Worm (Caenorhabditis elegans): ENCODE data around the gene mcm-5.

Gene mcm-5

DNA sequence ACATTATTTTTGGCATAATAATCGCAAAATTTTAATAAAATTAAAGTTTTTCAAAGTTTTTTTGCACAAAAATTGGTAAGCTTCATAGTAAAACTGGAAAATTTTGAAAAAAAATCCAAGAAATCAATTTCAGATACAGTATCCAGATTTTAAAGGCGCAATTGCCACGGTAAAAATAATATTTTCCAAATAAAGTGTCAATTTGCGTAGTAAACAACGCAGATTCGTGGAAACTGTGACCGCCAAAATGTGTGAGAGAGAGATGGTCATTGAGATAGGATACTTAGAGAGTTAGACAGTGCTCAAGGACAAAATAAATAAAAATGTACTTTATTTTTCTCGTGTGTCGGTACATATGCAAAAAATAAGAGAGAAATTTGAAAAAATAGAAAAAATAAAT is 11.7 kb upstream of the mcm-5 start:
- no peak for TF ChIP-seq tra-4 (tag; optimal IDR thresholded peaks at IDR 0.05)
- no peak for TF ChIP-seq hmbx-1 (tag; optimal IDR thresholded peaks at IDR 0.05)
- TF ChIP-seq ama-1 (optimal IDR thresholded peaks at IDR 0.05), result no peak
- TF ChIP-seq sea-1 (GFP tag; conservative IDR thresholded peaks at IDR 0.05), result no peak
- no peak for TF ChIP-seq tbx-11 (GFP tag; IDR thresholded peaks at IDR 0.05)
- no peak for TF ChIP-seq tbx-37 (GFP tag; conservative IDR thresholded peaks at IDR 0.05)
- TF ChIP-seq aly-1 (tag; optimal IDR thresholded peaks at IDR 0.05), result no peak
- no peak for TF ChIP-seq B0310.2 (tag; optimal IDR thresholded peaks at IDR 0.05)
- no peak for TF ChIP-seq hmg-4 (GFP tag; optimal IDR thresholded peaks at IDR 0.05)
- no peak for TF ChIP-seq hnd-1 (tag; optimal IDR thresholded peaks at IDR 0.05)
- no peak for TF ChIP-seq ceh-36 (tag; optimal IDR thresholded peaks at IDR 0.05)
- no peak for TF ChIP-seq ceh-13 (GFP tag; optimal IDR thresholded peaks at IDR 0.05)
- TF ChIP-seq flt-1 (GFP tag; IDR thresholded peaks at IDR 0.05), result no peak
- no peak for TF ChIP-seq scrt-1 (GFP tag; IDR thresholded peaks at IDR 0.05)
- TF ChIP-seq F13C5.2 (tag; optimal IDR thresholded peaks at IDR 0.05), result no peak
- no peak for TF ChIP-seq pes-1 (GFP tag; IDR thresholded peaks at IDR 0.05)
- no peak for TF ChIP-seq ets-7 (tag; optimal IDR thresholded peaks at IDR 0.05)

DNA sequence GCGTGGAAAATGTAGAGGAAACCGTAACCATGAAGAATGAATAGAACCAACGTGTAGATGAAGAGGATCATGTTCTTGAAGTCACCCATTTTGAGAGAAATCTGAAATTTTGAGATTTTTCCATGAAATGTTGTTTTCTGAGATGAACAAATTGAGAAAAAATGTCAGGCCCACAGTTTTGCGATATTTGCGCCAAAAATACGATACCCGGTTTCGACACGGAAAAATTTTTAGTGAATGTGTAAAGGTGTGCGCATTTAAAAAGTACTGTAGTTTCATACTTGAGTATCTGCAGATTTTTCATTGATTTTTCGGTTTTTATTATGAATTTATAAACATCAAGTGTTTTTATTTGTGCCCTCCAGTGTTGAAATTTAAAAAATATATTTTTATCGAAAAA is 11.2 kb upstream of the mcm-5 start, which contains the start of gene R10E4.9:
Gene R10E4.9, minus strand, starts transcription at position 101 of the 400 bp plus-strand sequence.
- TF ChIP-seq hmbx-1 (tag; optimal IDR thresholded peaks at IDR 0.05) (no peak), hmg-4 (GFP tag; optimal IDR thresholded peaks at IDR 0.05) (no peak), flt-1 (GFP tag; IDR thresholded peaks at IDR 0.05) (no peak), sea-1 (GFP tag; conservative IDR thresholded peaks at IDR 0.05) (no peak), B0310.2 (tag; optimal IDR thresholded peaks at IDR 0.05) (no peak), scrt-1 (GFP tag; IDR thresholded peaks at IDR 0.05) (no peak), F13C5.2 (tag; optimal IDR thresholded peaks at IDR 0.05) (no peak), tra-4 (tag; optimal IDR thresholded peaks at IDR 0.05) (no peak), tbx-37 (GFP tag; conservative IDR thresholded peaks at IDR 0.05) (no peak), tbx-11 (GFP tag; IDR thresholded peaks at IDR 0.05) (no peak), ceh-36 (tag; optimal IDR thresholded peaks at IDR 0.05) (no peak), hnd-1 (tag; optimal IDR thresholded peaks at IDR 0.05) (no peak), pes-1 (GFP tag; IDR thresholded peaks at IDR 0.05) (no peak), ceh-13 (GFP tag; optimal IDR thresholded peaks at IDR 0.05) (no peak)

DNA sequence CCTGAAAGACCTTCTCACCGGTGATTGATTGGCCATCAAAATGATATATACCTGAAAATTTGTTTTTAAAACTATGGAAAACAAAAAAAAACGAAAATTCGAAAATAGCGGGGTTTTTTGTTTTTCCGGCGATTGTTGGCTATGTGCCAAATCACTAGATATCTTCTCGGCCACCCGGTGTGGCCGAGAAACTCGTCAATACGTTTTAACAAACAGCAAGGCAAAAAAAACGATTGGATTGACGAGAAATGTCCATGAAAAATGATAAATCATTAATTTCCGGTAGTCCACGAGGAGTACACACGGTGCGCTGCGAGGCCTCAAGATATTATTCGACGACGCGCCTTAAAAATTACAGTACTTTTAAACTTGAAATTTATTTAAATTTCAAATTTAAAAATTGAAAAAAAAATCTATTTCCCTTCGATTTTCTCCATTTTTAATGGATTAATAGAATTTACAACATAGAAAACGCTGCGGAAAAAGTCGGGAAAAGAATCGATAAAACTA is 10.0 kb upstream of the mcm-5 start, which contains the start of gene R10E4.11:
Gene R10E4.11, minus strand, starts transcription at position 51 of the 510 bp plus-strand sequence.
- TF ChIP-seq pes-1 (GFP tag; IDR thresholded peaks at IDR 0.05) (no peak), sea-1 (GFP tag; conservative IDR thresholded peaks at IDR 0.05) (no peak), ets-7 (tag; optimal IDR thresholded peaks at IDR 0.05) (no peak), flt-1 (GFP tag; IDR thresholded peaks at IDR 0.05) (no peak), tra-4 (tag; optimal IDR thresholded peaks at IDR 0.05) (no peak), hmbx-1 (tag; optimal IDR thresholded peaks at IDR 0.05) (no peak), tbx-11 (GFP tag; IDR thresholded peaks at IDR 0.05) (no peak)

DNA sequence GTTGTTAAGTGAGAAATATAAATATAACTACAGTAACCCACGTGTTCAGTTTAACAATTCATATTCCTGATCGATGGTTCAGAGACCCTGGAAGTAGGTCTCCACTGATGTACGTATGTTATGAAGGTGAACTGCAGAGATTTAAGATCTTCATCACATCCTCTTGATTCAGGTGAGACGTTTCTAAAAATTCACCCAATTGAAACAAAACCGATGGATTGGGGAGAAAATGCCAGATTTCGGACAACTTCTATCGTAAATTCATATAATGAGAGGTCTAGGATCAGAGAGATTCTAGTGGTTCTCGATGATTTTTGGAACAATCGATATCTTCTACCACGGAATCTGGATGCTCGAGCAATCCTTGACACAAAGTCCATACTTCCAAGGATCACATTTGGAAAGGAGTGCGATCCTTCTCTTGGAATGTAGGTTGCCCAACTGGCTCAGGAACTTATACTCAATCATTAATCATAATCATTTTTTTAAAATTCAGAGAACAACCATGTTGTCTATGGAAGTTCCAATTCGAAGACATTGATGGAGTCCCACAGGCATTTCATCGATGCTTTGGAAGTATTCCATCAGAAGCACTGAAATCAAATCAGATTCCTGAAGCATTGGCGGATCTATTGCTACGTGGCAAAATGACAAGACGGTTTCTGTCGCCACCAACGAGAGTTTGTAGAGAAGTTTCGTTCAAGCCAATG is 3.2 kb upstream of the mcm-5 start, which contains the start of the genes nth-1 and R10E4.7:
Gene nth-1, minus strand, starts transcription at position 101 of the 710 bp plus-strand sequence.
Gene R10E4.7, plus strand, starts transcription at position 660 of the 710 bp plus-strand sequence.
- TF ChIP-seq tbx-11 (GFP tag; IDR thresholded peaks at IDR 0.05) (no peak), scrt-1 (GFP tag; IDR thresholded peaks at IDR 0.05) (no peak), F13C5.2 (tag; optimal IDR thresholded peaks at IDR 0.05) (no peak), B0310.2 (tag; optimal IDR thresholded peaks at IDR 0.05) (no peak), hmg-4 (GFP tag; optimal IDR thresholded peaks at IDR 0.05) (no peak), hnd-1 (tag; optimal IDR thresholded peaks at IDR 0.05) (no peak), ceh-13 (GFP tag; optimal IDR thresholded peaks at IDR 0.05) (no peak), ama-1 (optimal IDR thresholded peaks at IDR 0.05) (no peak), hmbx-1 (tag; optimal IDR thresholded peaks at IDR 0.05) (no peak), ceh-36 (tag; optimal IDR thresholded peaks at IDR 0.05) (no peak), aly-1 (tag; optimal IDR thresholded peaks at IDR 0.05) (no peak), flt-1 (GFP tag; IDR thresholded peaks at IDR 0.05) (no peak)

DNA sequence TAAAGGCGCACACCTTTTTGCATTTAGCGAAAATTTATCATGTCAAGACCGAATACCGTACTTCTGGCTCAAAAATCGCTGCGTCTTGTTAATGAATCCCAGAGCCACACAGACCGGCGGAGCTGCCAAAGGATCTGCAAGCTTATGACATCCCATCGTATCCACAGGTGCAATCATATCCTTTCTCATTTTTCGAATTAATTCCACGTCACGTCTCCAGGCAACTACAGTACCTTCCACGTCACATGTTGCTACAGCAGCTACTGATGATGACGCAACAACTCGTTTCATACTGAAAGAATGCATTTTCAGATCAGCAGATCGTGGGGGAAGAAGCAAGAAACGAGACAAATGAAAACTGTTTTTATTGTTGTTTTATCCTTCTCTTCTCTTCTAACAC is 2.0 kb upstream of the mcm-5 start, which contains the start of gene R10E4.6:
Gene R10E4.6, plus strand, starts transcription at position 301 of the 400 bp plus-strand sequence.
- TF ChIP-seq hmbx-1 (tag; optimal IDR thresholded peaks at IDR 0.05) (no peak), ceh-13 (GFP tag; optimal IDR thresholded peaks at IDR 0.05) (no peak), hnd-1 (tag; optimal IDR thresholded peaks at IDR 0.05) (no peak), ceh-36 (tag; optimal IDR thresholded peaks at IDR 0.05) (no peak), tbx-11 (GFP tag; IDR thresholded peaks at IDR 0.05) (no peak), flt-1 (GFP tag; IDR thresholded peaks at IDR 0.05) (no peak), F13C5.2 (tag; optimal IDR thresholded peaks at IDR 0.05) (no peak), B0310.2 (tag; optimal IDR thresholded peaks at IDR 0.05) (no peak), hmg-4 (GFP tag; optimal IDR thresholded peaks at IDR 0.05) (no peak), pes-1 (GFP tag; IDR thresholded peaks at IDR 0.05) (no peak), tbx-37 (GFP tag; conservative IDR thresholded peaks at IDR 0.05) (no peak), aly-1 (tag; optimal IDR thresholded peaks at IDR 0.05) (no peak)

DNA sequence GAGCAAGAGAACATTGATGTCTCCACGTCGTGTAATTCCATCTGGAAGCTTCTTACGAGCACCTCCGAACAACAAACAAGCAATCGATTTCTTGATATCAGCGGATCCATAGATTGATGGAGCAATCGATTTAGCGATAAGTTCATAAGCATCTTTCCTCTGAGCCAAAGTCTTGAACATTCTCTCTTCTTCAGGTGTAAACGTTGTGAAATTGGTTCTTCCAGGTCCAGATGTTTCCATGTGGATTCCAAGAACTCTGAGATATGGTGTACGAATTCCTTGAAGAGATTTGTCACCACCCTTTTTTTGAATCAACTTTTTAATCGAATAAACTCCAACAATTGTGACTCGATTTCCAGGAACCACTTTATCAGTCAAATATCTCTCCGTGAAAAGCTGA is 1.1 kb downstream of the mcm-5 start:
- no peak for TF ChIP-seq ceh-13 (GFP tag; optimal IDR thresholded peaks at IDR 0.05)
- TF ChIP-seq hnd-1 (tag; optimal IDR thresholded peaks at IDR 0.05), result no peak
- no peak for TF ChIP-seq hmg-4 (GFP tag; optimal IDR thresholded peaks at IDR 0.05)
- TF ChIP-seq ama-1 (optimal IDR thresholded peaks at IDR 0.05), result no peak
- TF ChIP-seq F13C5.2 (tag; optimal IDR thresholded peaks at IDR 0.05), result no peak

DNA sequence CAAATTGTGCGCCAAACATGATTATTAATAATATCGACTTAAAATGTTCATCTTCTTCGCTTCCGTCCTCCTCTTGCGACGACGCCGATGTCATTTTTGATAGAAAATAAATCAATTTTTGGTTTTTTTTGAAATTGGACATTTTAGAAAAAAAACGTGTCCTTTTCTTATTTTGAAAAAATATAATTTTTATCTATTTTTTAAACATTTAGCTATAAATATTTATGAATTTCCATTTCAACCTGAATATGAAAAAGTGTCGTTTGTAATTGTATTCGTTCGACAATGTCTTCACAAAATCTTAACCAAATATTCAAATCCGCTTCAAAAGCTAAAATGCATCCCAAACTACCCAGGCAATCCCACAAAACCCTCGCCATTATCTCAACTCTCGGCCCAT is 3.7 kb downstream of the mcm-5 start, which contains the start of gene R10E4.3:
Gene R10E4.3, minus strand, starts transcription at position 101 of the 400 bp plus-strand sequence.
- no peak for TF ChIP-seq ama-1 (optimal IDR thresholded peaks at IDR 0.05)
- TF ChIP-seq flt-1 (GFP tag; IDR thresholded peaks at IDR 0.05), result no peak
- no peak for TF ChIP-seq tbx-37 (GFP tag; conservative IDR thresholded peaks at IDR 0.05)
- TF ChIP-seq F13C5.2 (tag; optimal IDR thresholded peaks at IDR 0.05), result no peak
- TF ChIP-seq hnd-1 (tag; optimal IDR thresholded peaks at IDR 0.05), result no peak
